Worm (Caenorhabditis elegans): ENCODE results near the gene cept-2.
A peak's percentile ranks its signal among the peaks of the same experiment; 100 is the strongest.

cept-2 gene

DNA sequence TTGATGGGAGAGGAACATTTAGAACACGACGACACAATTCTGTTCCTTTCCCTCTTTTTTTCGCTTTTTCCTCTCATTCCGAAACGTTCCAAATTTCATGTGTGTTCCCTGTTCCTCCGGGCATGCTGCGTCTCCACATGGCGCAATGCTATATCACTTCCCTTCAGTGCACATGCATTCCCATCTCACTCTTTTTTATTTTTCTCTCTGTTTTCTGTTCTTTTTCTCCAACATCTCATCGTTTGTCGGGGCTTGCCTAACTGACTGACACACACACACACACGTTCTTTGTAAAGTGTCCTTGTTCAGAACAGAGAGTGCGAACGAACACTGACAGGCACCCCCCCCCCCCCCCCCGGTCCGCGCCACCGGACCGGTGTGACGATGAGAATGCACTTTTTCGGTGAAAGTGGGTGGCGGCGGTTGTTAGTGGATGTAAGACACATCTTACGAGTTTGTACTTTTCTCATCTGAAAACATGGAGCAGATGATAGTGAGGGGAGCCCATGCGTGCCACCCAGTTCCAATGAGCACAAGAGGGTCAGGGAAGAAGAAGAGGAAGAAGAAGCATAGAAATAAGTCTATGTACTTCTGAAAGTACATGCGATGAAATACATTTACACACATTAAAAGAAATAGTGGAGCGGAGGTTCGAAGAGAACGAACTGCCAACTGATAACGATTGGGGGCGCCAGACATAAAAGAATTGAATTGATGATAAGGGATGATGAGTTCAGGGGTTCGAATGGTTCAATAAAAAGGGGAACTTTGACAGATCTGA, 20.9 kb downstream of the cept-2 start (continued):
- no peak for TF ChIP-seq sdz-12 (GFP tag; optimal IDR thresholded peaks at IDR 0.05)
- TF ChIP-seq zfp-3 (GFP tag; conservative IDR thresholded peaks at IDR 0.05) = no peak
- peak; percentile 91 for TF ChIP-seq set-16 (GFP tag; IDR thresholded peaks at IDR 0.05)
- no peak for TF ChIP-seq tag-97 (GFP tag; IDR thresholded peaks at IDR 0.05)
- TF ChIP-seq fos-1 (tag; optimal IDR thresholded peaks at IDR 0.05) = no peak
- TF ChIP-seq nhr-102 (tag; optimal IDR thresholded peaks at IDR 0.05) = no peak
- no peak for TF ChIP-seq lin-13 (GFP tag; optimal IDR thresholded peaks at IDR 0.05)
- no peak for TF ChIP-seq lim-7 (GFP tag; IDR thresholded peaks at IDR 0.05)
- peak; percentile 3 for TF ChIP-seq Y5F2A.4 (GFP tag; optimal IDR thresholded peaks at IDR 0.05)
- no peak for TF ChIP-seq ceh-82 (tag; optimal IDR thresholded peaks at IDR 0.05)
- TF ChIP-seq lin-15B (tag; optimal IDR thresholded peaks at IDR 0.05) = no peak
- peak; percentile 55 for TF ChIP-seq ceh-20 (GFP tag; IDR thresholded peaks at IDR 0.05)
- TF ChIP-seq zag-1 (tag; optimal IDR thresholded peaks at IDR 0.05) = no peak
- no peak for TF ChIP-seq vab-7 (GFP tag; IDR thresholded peaks at IDR 0.05)
- TF ChIP-seq ctbp-1 (GFP tag; IDR thresholded peaks at IDR 0.05) = peak; percentile 56; the same call in 1 of the 2 replicates
- no peak for TF ChIP-seq nhr-77 (tag; optimal IDR thresholded peaks at IDR 0.05)
- peak; percentile 38 to 68 for TF ChIP-seq lsy-2 (tag; optimal IDR thresholded peaks at IDR 0.05)
- TF ChIP-seq unc-39 (tag; optimal IDR thresholded peaks at IDR 0.05) = no peak
- no peak for TF ChIP-seq dmd-8 (GFP tag; IDR thresholded peaks at IDR 0.05)
- TF ChIP-seq unc-130 (GFP tag; optimal IDR thresholded peaks at IDR 0.05) = no peak
- no peak for TF ChIP-seq ces-1 (GFP tag; optimal IDR thresholded peaks at IDR 0.05)
- peak; percentile 6 for TF ChIP-seq dpl-1 (GFP tag; optimal IDR thresholded peaks at IDR 0.05)
- no peak for TF ChIP-seq spr-3 (GFP tag; optimal IDR thresholded peaks at IDR 0.05)
- peak; percentile 80 for TF ChIP-seq nhr-48 (tag; optimal IDR thresholded peaks at IDR 0.05)
- TF ChIP-seq snpc-1.2 (GFP tag; IDR thresholded peaks at IDR 0.05) = no peak
- peak; percentile 66 for TF ChIP-seq dmd-6 (GFP tag; IDR thresholded peaks at IDR 0.05)
- TF ChIP-seq zfp-2 (tag; optimal IDR thresholded peaks at IDR 0.05) = no peak
- TF ChIP-seq arid-1 (GFP tag; conservative IDR thresholded peaks at IDR 0.05) = no peak
- TF ChIP-seq snpc-4 (tag; optimal IDR thresholded peaks at IDR 0.05) = no peak
- no peak for TF ChIP-seq nhr-111 (GFP tag; optimal IDR thresholded peaks at IDR 0.05)
- TF ChIP-seq mes-2 (tag; optimal IDR thresholded peaks at IDR 0.05; ENCODE audit: poor library complexity, severe bottlenecking) = peak; percentile 65
- TF ChIP-seq F10B5.3 (tag; optimal IDR thresholded peaks at IDR 0.05) = no peak
- no peak for TF ChIP-seq lir-3 (tag; optimal IDR thresholded peaks at IDR 0.05)
- peak; percentile 90 for TF ChIP-seq hlh-11 (tag; optimal IDR thresholded peaks at IDR 0.05)
- TF ChIP-seq nhr-42 (GFP tag; IDR thresholded peaks at IDR 0.05) = no peak
- TF ChIP-seq F49E8.2 (tag; optimal IDR thresholded peaks at IDR 0.05; ENCODE audit: borderline replicate concordance) = no peak
- TF ChIP-seq zip-2 (tag; optimal IDR thresholded peaks at IDR 0.05) = no peak
- TF ChIP-seq aha-1 (tag) = peak; percentile 95
- TF ChIP-seq zip-11 (GFP tag; IDR thresholded peaks at IDR 0.05) = no peak
- no peak for TF ChIP-seq php-3 (GFP tag; IDR thresholded peaks at IDR 0.05)
- no peak for TF ChIP-seq lin-39 (tag; optimal IDR thresholded peaks at IDR 0.05)
- no peak for TF ChIP-seq ZK337.2 (GFP tag; IDR thresholded peaks at IDR 0.05)
- no peak for TF ChIP-seq nhr-76 (tag; optimal IDR thresholded peaks at IDR 0.05)
- no peak for TF ChIP-seq T20F7.1 (GFP tag; optimal IDR thresholded peaks at IDR 0.05)
- no peak for TF ChIP-seq nhr-41 (GFP tag; IDR thresholded peaks at IDR 0.05)
- no peak for TF ChIP-seq ceh-62 (tag; optimal IDR thresholded peaks at IDR 0.05)
- TF ChIP-seq nhr-11 (tag; optimal IDR thresholded peaks at IDR 0.05) = no peak
- no peak for TF ChIP-seq attf-4 (tag; optimal IDR thresholded peaks at IDR 0.05)
- no peak for TF ChIP-seq egl-27 (tag; optimal IDR thresholded peaks at IDR 0.05)
- TF ChIP-seq tra-1 (GFP tag; IDR thresholded peaks at IDR 0.05) = 0 out of 2 replicates have a peak, but pooled peaks have one; percentile 46
- TF ChIP-seq Y48G9A.11 (GFP tag; IDR thresholded peaks at IDR 0.05) = no peak
